Fruit fly (Drosophila melanogaster): ENCODE data around the gene RhoGAP68F.

RhoGAP68F gene

dm6 chr3L:12145709-12146694, 7.3 kb downstream of the RhoGAP68F start, which contains the start of the genes eIF3l and Nrx-IV (continued):
- TF ChIP-seq CG3838 (GFP tag; optimal IDR thresholded peaks at IDR 0.05) (no peak), CG12299 (tag; optimal IDR thresholded peaks at IDR 0.05) (no peak), Deaf1 (tag; optimal IDR thresholded peaks at IDR 0.05) (peak; percentile 61), Scr (GFP tag; IDR thresholded peaks at IDR 0.05; ENCODE audit: partially characterized antibody) (peak; percentile 80), disco-r (GFP tag; optimal IDR thresholded peaks at IDR 0.05) (no peak), CG11723 (GFP tag; optimal IDR thresholded peaks at IDR 0.05) (no peak), CG6689 (GFP tag; IDR thresholded peaks at IDR 0.05) (no peak), scrt (GFP tag; optimal IDR thresholded peaks at IDR 0.05) (no peak), Doc2 (GFP tag; IDR thresholded peaks at IDR 0.05) (no peak), gce (GFP tag; IDR thresholded peaks at IDR 0.05) (no peak), Dref (GFP tag; IDR thresholded peaks at IDR 0.05) (peak; percentile 63), HLH54F (GFP tag; optimal IDR thresholded peaks at IDR 0.05) (no peak), Atf3 (GFP tag; optimal IDR thresholded peaks at IDR 0.05) (no peak), CG14710 (tag; optimal IDR thresholded peaks at IDR 0.05) (peak; percentile 60), CG17802 (tag; optimal IDR thresholded peaks at IDR 0.05) (no peak), croc (GFP tag; conservative IDR thresholded peaks at IDR 0.05) (no peak), hkb (optimal IDR thresholded peaks at IDR 0.05) (no peak), hkb (GFP tag; IDR thresholded peaks at IDR 0.05) (no peak), abd-A (tag; optimal IDR thresholded peaks at IDR 0.05) (no peak), Awh (GFP tag; IDR thresholded peaks at IDR 0.05) (no peak), stc (GFP tag; IDR thresholded peaks at IDR 0.05) (no peak), bowl (GFP tag; IDR thresholded peaks at IDR 0.05) (no peak), D19B (GFP tag; optimal IDR thresholded peaks at IDR 0.05) (no peak), ind (GFP tag; optimal IDR thresholded peaks at IDR 0.05) (no peak), CG9817 (tag; optimal IDR thresholded peaks at IDR 0.05) (no peak), mam (GFP tag; optimal IDR thresholded peaks at IDR 0.05) (no peak), chm (GFP tag; IDR thresholded peaks at IDR 0.05) (no peak), repo (GFP tag; optimal IDR thresholded peaks at IDR 0.05) (no peak), CG12659 (GFP tag; optimal IDR thresholded peaks at IDR 0.05) (peak; percentile 35), Xrp1 (GFP tag; IDR thresholded peaks at IDR 0.05) (no peak), Oli (tag; optimal IDR thresholded peaks at IDR 0.05) (no peak), crol (GFP tag; IDR thresholded peaks at IDR 0.05) (no peak), CG5180 (GFP tag; optimal IDR thresholded peaks at IDR 0.05) (no peak), al (GFP tag; IDR thresholded peaks at IDR 0.05) (no peak), Opbp (GFP tag; IDR thresholded peaks at IDR 0.05; ENCODE audit: partially characterized antibody) (peak; percentile 54), CG9876 (GFP tag; optimal IDR thresholded peaks at IDR 0.05) (no peak), unpg (GFP tag; optimal IDR thresholded peaks at IDR 0.05) (no peak), p53 (GFP tag; optimal IDR thresholded peaks at IDR 0.05) (no peak), run (tag; optimal IDR thresholded peaks at IDR 0.05) (no peak)

dm6 chr3L:12146970-12147369, 8.3 kb downstream of the RhoGAP68F start:
- no peak for TF ChIP-seq lov (optimal IDR thresholded peaks at IDR 0.05)
- TF ChIP-seq lov (GFP tag; IDR thresholded peaks at IDR 0.05): no peak
- TF ChIP-seq Doc3 (GFP tag; IDR thresholded peaks at IDR 0.05; ENCODE audit: partially characterized antibody): 0 out of 3 replicates have a peak, but pooled peaks have one; percentile 17
- TF ChIP-seq bbx (GFP tag; IDR thresholded peaks at IDR 0.05; ENCODE audit: partially characterized antibody): peak; percentile 35; the same call in 1 of the 2 replicates
- no peak for TF ChIP-seq CG10654 (GFP tag; optimal IDR thresholded peaks at IDR 0.05)
- peak; percentile 85 for TF ChIP-seq CG12155 (GFP tag; optimal IDR thresholded peaks at IDR 0.05)
- peak; percentile 64 to 68 for TF ChIP-seq Trl (optimal IDR thresholded peaks at IDR 0.05)
- no peak for TF ChIP-seq Trl (GFP tag; optimal IDR thresholded peaks at IDR 0.05)
- peak; percentile 76 for TF ChIP-seq psq (GFP tag; optimal IDR thresholded peaks at IDR 0.05)

Data from whole organism, embryonic.